Fruit fly (Drosophila melanogaster) whole organism, pupa: ENCODE results near the gene Eig71Eh.

Experiments used
- CG10348 ChIP-seq: fragments of 200-800 bp; sonication (Bioruptor generic); IDR thresholded peaks from 2 replicates; pipeline ENCODE4 v1.3.6; 2022; ENCODE audit warnings: missing biosample characterization, missing genetic modification characterization
- CG13204 ChIP-seq: fragments of 200-800 bp; sonication (Bioruptor generic); optimal IDR thresholded peaks from 2 replicates; lab custom pipeline; 2018; ENCODE audit warnings: missing biosample characterization, mild to moderate bottlenecking, missing genetic modification characterization, moderate library complexity
- CG4496 ChIP-seq: fragments of 200-800 bp; sonication (Bioruptor generic); IDR thresholded peaks from 3 replicates; pipeline ENCODE4 v1.3.6; 2022; ENCODE audit warnings: missing biosample characterization, missing genetic modification characterization
- EcR ChIP-seq: fragments of 200-800 bp; sonication (Bioruptor generic); optimal IDR thresholded peaks from 3 replicates; lab custom pipeline; 2019; ENCODE audit warnings: missing biosample characterization, missing genetic modification characterization, mild to moderate bottlenecking, moderate library complexity, missing genetic modification reagents
- rn ChIP-seq: fragments of 200-800 bp; sonication (Bioruptor generic); IDR thresholded peaks from 2 replicates; pipeline ENCODE4 v1.3.6; 2022; ENCODE audit warnings: missing biosample characterization, missing genetic modification characterization

- TF ChIP-seq EcR (GFP tag; lab: Kevin White, UChicago) (no peak), rn (no peak), CG13204 (GFP tag; lab: Kevin White, UChicago) (no peak), CG4496 (no peak), CG10348 (no peak)
Measured at dm6 chr3L:15669939-15670338, 10.7 kb upstream of the Eig71Eh start.
